Worm (Caenorhabditis elegans): ENCODE data around the gene ugt-45.

- TF ChIP-seq mes-2 (tag; optimal IDR thresholded peaks at IDR 0.05; ENCODE audit: poor library complexity, severe bottlenecking) (no peak), unc-130 (GFP tag; optimal IDR thresholded peaks at IDR 0.05) (no peak), pha-4 (GFP tag; IDR thresholded peaks at IDR 0.05) (no peak), pha-4 (tag; optimal IDR thresholded peaks at IDR 0.05) (no peak), ama-1 (optimal IDR thresholded peaks at IDR 0.05) (no peak), lir-3 (tag; optimal IDR thresholded peaks at IDR 0.05) (no peak), nhr-77 (tag; optimal IDR thresholded peaks at IDR 0.05) (no peak), nhr-237 (tag; optimal IDR thresholded peaks at IDR 0.05) (no peak), attf-4 (tag; optimal IDR thresholded peaks at IDR 0.05) (no peak), rbr-2 (tag; optimal IDR thresholded peaks at IDR 0.05) (no peak), snpc-4 (tag; optimal IDR thresholded peaks at IDR 0.05) (no peak), ztf-11 (tag; optimal IDR thresholded peaks at IDR 0.05) (no peak), sdz-12 (GFP tag; optimal IDR thresholded peaks at IDR 0.05) (no peak)
Observed at ce11 chrIV:3765457-3765856, 14.6 kb upstream of the ugt-45 start.

Measured in whole organism, L4 larva.